Worm (Caenorhabditis elegans): Measurements from ENCODE around the gene ubq-1.

Gene ubq-1

DNA sequence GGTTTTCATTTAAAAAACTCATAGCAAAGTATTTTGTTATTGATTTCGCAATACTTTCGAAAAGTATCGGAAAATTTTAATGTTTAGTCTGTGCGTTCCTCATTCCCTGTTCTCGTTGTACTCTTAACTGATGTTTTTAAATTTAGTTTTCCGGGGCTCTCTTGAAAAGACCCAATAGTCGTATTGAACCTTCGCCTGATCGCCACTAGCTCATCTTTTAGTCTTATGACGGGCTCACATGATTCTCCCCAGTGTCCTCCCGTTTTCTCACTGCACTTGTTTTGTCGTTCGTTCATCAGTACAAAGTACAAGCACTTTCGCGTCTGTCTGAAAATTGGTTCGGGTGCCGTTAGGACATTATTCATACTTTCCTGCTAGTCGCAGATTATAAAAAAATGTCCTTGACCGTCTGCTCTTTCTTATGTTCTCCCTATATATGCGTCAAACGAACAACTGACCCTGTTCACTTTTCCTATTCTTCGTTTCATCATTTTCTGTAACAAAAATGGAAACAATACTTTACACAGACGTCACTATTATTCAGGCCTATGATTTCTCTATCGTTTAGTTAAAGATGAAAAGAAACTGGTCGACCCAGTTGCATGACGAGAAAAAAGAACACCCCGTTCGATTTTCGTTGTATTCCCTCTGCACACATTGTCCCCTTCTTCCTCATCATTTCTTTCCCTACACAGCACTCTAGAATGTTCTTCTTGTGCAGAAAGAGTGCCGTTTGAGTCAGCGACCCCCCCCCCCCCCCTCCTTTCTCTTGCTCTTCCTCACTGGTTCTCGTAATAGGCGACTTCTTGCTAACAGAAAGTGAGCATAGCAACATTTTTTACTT is at the start of gene ubq-1:
ubq-1 (plus strand) TSS at position 802 of the 844 bp plus-strand sequence.
- TF ChIP-seq ztf-29 (GFP tag; IDR thresholded peaks at IDR 0.05) (no peak; the same call in 1 of the 2 replicates), T22C8.4 (GFP tag; IDR thresholded peaks at IDR 0.05) (no peak), ref-1 (GFP tag; conservative IDR thresholded peaks at IDR 0.05) (no peak), flt-1 (GFP tag; IDR thresholded peaks at IDR 0.05) (peak; percentile 43; the same call in 1 of the 2 replicates), tab-1 (GFP tag; IDR thresholded peaks at IDR 0.05) (0 out of 2 replicates have a peak, but pooled peaks have one; percentile 61), klf-2 (GFP tag; conservative IDR thresholded peaks at IDR 0.05) (no peak)

DNA sequence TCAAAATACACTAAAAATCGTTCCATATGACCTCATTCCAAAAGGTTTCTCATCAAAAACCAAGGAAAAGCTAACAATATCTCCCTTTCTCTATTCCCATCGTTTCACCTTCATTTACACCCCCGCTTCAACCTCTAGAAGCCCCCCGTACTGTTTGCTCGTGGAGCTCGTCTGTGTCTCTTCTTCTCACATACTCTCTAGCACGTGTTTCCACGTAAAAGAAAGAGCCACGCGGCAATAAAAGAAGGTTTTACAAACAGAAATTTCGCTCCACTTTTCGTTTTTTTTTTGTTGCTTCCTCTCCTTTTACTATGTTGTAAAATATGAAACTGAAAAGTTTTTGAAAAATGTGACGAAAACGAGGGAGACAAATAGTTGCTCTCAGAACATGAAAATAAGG is 47.1 kb upstream of the ubq-1 start:
- TF ChIP-seq ztf-29 (GFP tag; IDR thresholded peaks at IDR 0.05), result no peak
- no peak for TF ChIP-seq klf-2 (GFP tag; conservative IDR thresholded peaks at IDR 0.05)
- TF ChIP-seq ztf-23 (GFP tag; IDR thresholded peaks at IDR 0.05), result no peak
- no peak for TF ChIP-seq med-1 (GFP tag; optimal IDR thresholded peaks at IDR 0.05; ENCODE audit: insufficient read depth)
- TF ChIP-seq tab-1 (GFP tag; IDR thresholded peaks at IDR 0.05), result no peak
- TF ChIP-seq cog-1 (tag; optimal IDR thresholded peaks at IDR 0.05), result no peak
- TF ChIP-seq ref-1 (GFP tag; conservative IDR thresholded peaks at IDR 0.05), result no peak
- TF ChIP-seq T22C8.4 (GFP tag; IDR thresholded peaks at IDR 0.05), result no peak
- TF ChIP-seq flt-1 (GFP tag; IDR thresholded peaks at IDR 0.05), result no peak

DNA sequence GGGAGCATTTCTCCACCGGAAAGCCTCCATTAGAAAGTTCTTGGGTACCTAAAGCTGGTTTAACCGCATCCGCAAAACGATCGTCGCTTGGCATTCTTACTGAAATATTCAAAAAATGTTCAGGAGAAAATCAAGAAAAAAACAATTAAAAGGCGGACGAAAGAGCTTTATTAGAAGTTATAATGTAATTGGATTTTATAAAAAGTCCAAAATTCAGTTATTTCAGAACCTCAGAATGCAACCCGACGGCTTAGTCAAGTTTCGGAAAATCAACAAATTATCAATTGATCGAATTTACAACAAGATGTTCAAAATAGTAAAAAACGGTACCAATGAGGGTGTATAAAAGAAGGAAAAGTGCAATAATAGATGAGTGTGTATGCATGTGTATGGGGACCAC is 44.1 kb upstream of the ubq-1 start, which contains the start of gene pxl-1:
pxl-1 (minus strand) TSS at position 101 of the 400 bp plus-strand sequence.
- TF ChIP-seq cog-1 (tag; optimal IDR thresholded peaks at IDR 0.05) (no peak), ref-1 (GFP tag; conservative IDR thresholded peaks at IDR 0.05) (no peak), flt-1 (GFP tag; IDR thresholded peaks at IDR 0.05) (no peak), ztf-29 (GFP tag; IDR thresholded peaks at IDR 0.05) (no peak), klf-2 (GFP tag; conservative IDR thresholded peaks at IDR 0.05) (no peak), T22C8.4 (GFP tag; IDR thresholded peaks at IDR 0.05) (no peak), tab-1 (GFP tag; IDR thresholded peaks at IDR 0.05) (no peak), ztf-23 (GFP tag; IDR thresholded peaks at IDR 0.05) (no peak)

DNA sequence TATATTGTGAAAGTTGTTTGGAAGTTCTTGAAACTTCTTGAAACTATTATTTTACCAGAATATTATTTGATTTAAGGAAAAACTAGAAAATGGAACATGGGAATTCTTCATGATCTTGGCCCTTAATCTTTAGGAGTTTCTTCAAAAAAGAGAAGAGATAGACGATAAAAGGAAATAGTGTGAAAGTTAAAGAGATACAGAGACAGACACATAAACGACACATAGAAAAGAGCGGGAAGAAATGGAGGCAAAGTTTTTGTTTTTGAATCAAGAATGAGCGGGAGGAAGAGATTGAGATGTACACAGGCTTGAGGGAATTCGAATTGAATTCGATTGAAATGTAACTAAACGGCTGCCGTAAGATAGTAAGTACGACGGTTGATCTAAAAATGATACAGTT is 42.6 kb upstream of the ubq-1 start:
- TF ChIP-seq T22C8.4 (GFP tag; IDR thresholded peaks at IDR 0.05) (no peak), ztf-23 (GFP tag; IDR thresholded peaks at IDR 0.05) (no peak), cog-1 (tag; optimal IDR thresholded peaks at IDR 0.05) (no peak), tab-1 (GFP tag; IDR thresholded peaks at IDR 0.05) (no peak), ztf-29 (GFP tag; IDR thresholded peaks at IDR 0.05) (no peak), klf-2 (GFP tag; conservative IDR thresholded peaks at IDR 0.05) (no peak), flt-1 (GFP tag; IDR thresholded peaks at IDR 0.05) (no peak), ref-1 (GFP tag; conservative IDR thresholded peaks at IDR 0.05) (no peak)

DNA sequence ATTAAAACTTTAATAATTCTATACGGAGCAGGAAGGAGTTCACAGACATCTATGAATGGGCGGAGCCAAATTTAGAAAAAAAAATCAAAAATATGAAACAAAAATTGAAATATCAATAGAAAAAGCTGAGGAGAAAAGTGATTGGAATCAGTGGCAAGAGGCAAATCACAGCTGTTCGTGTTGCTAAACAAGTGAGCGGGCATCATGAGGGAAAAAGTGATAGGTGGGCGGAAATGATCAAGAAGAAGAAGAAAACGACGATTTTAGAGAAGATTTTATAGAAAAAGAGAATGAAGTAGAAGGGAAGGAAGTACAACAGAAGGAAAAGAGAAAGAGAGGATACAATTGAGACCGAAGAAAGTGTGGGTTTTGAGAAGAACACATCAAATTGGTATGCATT is 41.4 kb upstream of the ubq-1 start:
- TF ChIP-seq tab-1 (GFP tag; IDR thresholded peaks at IDR 0.05), result no peak
- no peak for TF ChIP-seq flt-1 (GFP tag; IDR thresholded peaks at IDR 0.05)
- TF ChIP-seq ztf-23 (GFP tag; IDR thresholded peaks at IDR 0.05), result no peak
- no peak for TF ChIP-seq T22C8.4 (GFP tag; IDR thresholded peaks at IDR 0.05)
- no peak for TF ChIP-seq ztf-29 (GFP tag; IDR thresholded peaks at IDR 0.05)
- no peak for TF ChIP-seq cog-1 (tag; optimal IDR thresholded peaks at IDR 0.05)

DNA sequence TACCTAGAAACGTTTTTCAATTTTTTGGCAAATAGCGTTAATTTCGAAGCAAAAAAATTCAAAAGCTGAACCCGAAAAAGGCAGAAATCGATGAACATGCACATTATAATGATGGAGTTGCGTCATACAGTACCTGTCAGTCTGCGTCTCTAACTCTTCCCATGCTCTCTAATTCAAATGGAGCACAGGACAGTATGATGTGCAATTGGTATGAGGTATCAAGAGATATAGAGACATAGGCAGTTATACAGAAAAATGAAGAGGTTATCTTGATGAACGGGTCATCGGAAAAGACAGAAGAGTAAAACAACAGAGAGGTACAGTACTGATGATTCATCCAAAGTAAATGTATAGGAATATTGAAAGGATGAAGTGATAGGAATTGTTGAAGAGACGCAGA is 39.3 kb upstream of the ubq-1 start:
- no peak for TF ChIP-seq flt-1 (GFP tag; IDR thresholded peaks at IDR 0.05)
- no peak for TF ChIP-seq tab-1 (GFP tag; IDR thresholded peaks at IDR 0.05)
- no peak for TF ChIP-seq ztf-29 (GFP tag; IDR thresholded peaks at IDR 0.05)

DNA sequence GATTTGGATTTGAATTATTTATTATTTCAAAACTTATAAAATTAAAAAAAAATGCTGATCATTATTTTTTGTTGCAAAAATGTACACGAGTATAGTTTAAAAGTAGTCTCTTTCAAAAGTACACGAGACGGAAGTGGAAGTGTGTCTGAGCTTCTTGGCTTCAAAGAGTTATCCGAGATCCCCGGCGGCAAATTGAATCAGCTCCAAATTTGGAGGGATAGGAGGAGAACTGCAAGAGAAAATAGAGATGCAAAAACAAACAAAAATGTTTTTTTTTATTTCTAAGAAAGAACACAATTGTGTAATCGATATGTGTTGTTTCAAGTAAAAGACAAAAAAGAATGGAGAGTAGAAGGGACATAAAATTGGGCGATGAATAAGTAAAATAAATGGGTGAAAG is 37.5 kb upstream of the ubq-1 start:
- TF ChIP-seq flt-1 (GFP tag; IDR thresholded peaks at IDR 0.05), result no peak
- no peak for TF ChIP-seq ztf-23 (GFP tag; IDR thresholded peaks at IDR 0.05)
- TF ChIP-seq tab-1 (GFP tag; IDR thresholded peaks at IDR 0.05), result no peak
- no peak for TF ChIP-seq T22C8.4 (GFP tag; IDR thresholded peaks at IDR 0.05)
- no peak for TF ChIP-seq ztf-29 (GFP tag; IDR thresholded peaks at IDR 0.05)

DNA sequence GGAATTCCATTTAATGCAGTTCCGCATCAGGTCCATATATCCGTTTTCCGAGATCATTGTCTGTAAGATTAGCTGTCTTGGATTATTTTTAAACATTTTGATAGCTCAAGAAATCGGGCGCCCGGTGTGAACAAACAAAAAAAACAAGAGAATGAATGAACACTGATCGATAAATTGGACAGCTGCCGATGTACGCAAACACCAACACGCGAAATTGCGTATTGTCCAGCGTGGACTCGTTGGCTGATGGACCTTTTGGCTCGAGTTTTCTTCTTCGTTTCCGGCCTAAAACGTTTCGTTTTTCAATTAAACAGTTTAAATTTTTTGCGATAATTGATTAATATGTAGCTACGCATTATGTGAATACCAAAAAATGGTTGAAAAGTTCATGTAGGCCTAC is 34.0 kb upstream of the ubq-1 start, which contains the start of gene dpff-1:
dpff-1 (minus strand) TSS at position 288 of the 400 bp plus-strand sequence.
- no peak for TF ChIP-seq ztf-23 (GFP tag; IDR thresholded peaks at IDR 0.05)
- TF ChIP-seq T22C8.4 (GFP tag; IDR thresholded peaks at IDR 0.05), result peak; percentile 80
- TF ChIP-seq med-1 (GFP tag; optimal IDR thresholded peaks at IDR 0.05; ENCODE audit: insufficient read depth), result no peak

DNA sequence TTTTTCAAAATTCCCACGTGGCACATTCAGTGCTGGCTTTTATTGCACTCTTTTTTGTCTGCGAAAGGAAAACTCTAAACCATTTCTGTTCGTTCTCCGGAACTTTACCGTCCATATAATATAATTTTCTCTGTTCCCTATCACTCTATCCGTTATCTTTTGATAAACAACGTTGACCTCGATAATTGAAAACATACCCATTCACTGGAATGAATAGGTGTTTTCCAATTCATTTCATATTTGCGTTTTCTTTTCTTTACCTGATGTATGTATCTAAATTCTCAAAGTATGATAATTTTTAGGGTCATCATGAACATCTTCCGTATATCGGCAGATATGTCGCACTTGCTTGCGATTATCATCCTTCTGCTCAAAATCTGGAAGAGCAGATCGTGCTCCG is 33.3 kb upstream of the ubq-1 start, which contains the start of gene erd-2.2:
erd-2.2 (plus strand) TSS at position 301 of the 400 bp plus-strand sequence.
- TF ChIP-seq ztf-29 (GFP tag; IDR thresholded peaks at IDR 0.05) (no peak), klf-2 (GFP tag; conservative IDR thresholded peaks at IDR 0.05) (no peak), cog-1 (tag; optimal IDR thresholded peaks at IDR 0.05) (no peak), med-1 (GFP tag; optimal IDR thresholded peaks at IDR 0.05; ENCODE audit: insufficient read depth) (no peak), T22C8.4 (GFP tag; IDR thresholded peaks at IDR 0.05) (no peak), ztf-23 (GFP tag; IDR thresholded peaks at IDR 0.05) (no peak), ref-1 (GFP tag; conservative IDR thresholded peaks at IDR 0.05) (no peak), tab-1 (GFP tag; IDR thresholded peaks at IDR 0.05) (no peak), flt-1 (GFP tag; IDR thresholded peaks at IDR 0.05) (no peak)

DNA sequence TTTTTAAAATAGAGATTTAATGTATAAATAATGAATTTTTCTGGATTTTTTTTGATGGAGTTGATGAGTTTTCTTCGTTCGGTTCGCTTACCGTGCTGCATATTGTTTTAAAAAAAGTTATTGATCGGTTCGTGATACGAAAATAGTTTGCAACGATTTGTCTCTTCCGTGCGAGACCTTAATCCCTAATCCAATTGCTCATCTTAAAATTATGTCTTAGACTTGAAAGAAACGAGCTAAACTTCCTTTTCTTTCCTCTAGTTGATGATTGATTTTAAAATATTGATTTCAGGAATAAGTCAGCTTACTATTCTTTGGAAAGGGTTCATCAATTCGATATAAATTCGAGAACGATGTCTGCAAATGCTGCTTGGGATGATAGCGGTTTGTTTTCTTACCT is 31.6 kb upstream of the ubq-1 start, which contains the start of gene C28H8.3:
C28H8.3 (plus strand) TSS at position 293 of the 400 bp plus-strand sequence.
- no peak for TF ChIP-seq ref-1 (GFP tag; conservative IDR thresholded peaks at IDR 0.05)
- no peak for TF ChIP-seq cog-1 (tag; optimal IDR thresholded peaks at IDR 0.05)
- TF ChIP-seq T22C8.4 (GFP tag; IDR thresholded peaks at IDR 0.05), result no peak
- no peak for TF ChIP-seq klf-2 (GFP tag; conservative IDR thresholded peaks at IDR 0.05)
- no peak for TF ChIP-seq tab-1 (GFP tag; IDR thresholded peaks at IDR 0.05)
- no peak for TF ChIP-seq ztf-23 (GFP tag; IDR thresholded peaks at IDR 0.05)

All from whole organism, midembryonic.